Worm (Caenorhabditis elegans): ENCODE measurements around the gene C16D2.3.

The C16D2.3 gene

ce11 chrII:9167730-9168129, 29.8 kb downstream of the C16D2.3 start, which contains the start of gene T23G7.3:
Gene T23G7.3 (minus strand): TSS chrII:9167830.
- TF ChIP-seq sma-3 (GFP tag; optimal IDR thresholded peaks at IDR 0.05) = no peak
- TF ChIP-seq mdl-1 (tag; optimal IDR thresholded peaks at IDR 0.05) = no peak
- TF ChIP-seq peb-1 (tag; optimal IDR thresholded peaks at IDR 0.05) = no peak
- TF ChIP-seq lin-39 (tag; optimal IDR thresholded peaks at IDR 0.05) = no peak
- TF ChIP-seq nhr-25 (tag; optimal IDR thresholded peaks at IDR 0.05) = no peak
- TF ChIP-seq gmeb-1 (tag; optimal IDR thresholded peaks at IDR 0.05) = no peak
- TF ChIP-seq nhr-12 (tag; optimal IDR thresholded peaks at IDR 0.05) = no peak
- TF ChIP-seq nhr-10 (tag; optimal IDR thresholded peaks at IDR 0.05) = no peak
- TF ChIP-seq ceh-16 (tag; optimal IDR thresholded peaks at IDR 0.05) = no peak
- TF ChIP-seq nhr-21 (tag; optimal IDR thresholded peaks at IDR 0.05) = no peak
- TF ChIP-seq snpc-4 (tag; optimal IDR thresholded peaks at IDR 0.05) = no peak
- TF ChIP-seq nhr-237 (tag; optimal IDR thresholded peaks at IDR 0.05) = no peak
- no peak for TF ChIP-seq lsy-2 (tag; optimal IDR thresholded peaks at IDR 0.05)
- TF ChIP-seq dmd-4 (tag; optimal IDR thresholded peaks at IDR 0.05) = no peak
- TF ChIP-seq elt-1 (tag; optimal IDR thresholded peaks at IDR 0.05) = no peak
- no peak for TF ChIP-seq zag-1 (tag; optimal IDR thresholded peaks at IDR 0.05)

DNA sequence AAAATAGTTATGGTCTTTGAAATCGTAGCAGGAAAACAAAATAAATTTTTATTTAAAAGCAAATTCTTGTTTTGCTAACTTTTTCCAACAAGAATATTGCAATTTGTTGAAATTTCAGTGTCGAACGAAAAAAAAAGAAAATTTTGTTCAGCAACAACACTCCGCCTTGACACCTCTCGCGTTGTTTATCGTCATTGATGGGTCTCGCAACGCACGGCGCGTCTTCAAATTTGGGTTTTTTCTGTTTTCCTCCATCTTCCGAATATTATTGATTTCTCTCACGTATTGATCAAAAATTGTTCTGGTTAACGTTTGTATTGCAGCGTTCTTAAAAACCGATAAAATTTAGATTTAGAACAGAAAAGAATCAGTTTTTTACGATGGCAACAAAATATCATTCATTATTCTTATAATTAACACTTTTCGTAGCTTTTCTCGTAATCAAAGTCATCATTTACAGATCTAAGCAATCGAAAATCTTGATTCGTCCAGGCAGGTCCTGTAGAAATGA, 31.6 kb downstream of the C16D2.3 start, which contains the start of gene dpl-1:
dpl-1 (plus strand) TSS at position 461 of the 511 bp plus-strand sequence.
- TF ChIP-seq mdl-1 (tag; optimal IDR thresholded peaks at IDR 0.05) (no peak), nhr-129 (tag; optimal IDR thresholded peaks at IDR 0.05) (peak; percentile 35), lsy-2 (tag; optimal IDR thresholded peaks at IDR 0.05) (peak in 1 of 2 experiments; percentile 68), nhr-11 (tag; optimal IDR thresholded peaks at IDR 0.05) (no peak), ceh-82 (tag; optimal IDR thresholded peaks at IDR 0.05) (no peak), gmeb-1 (tag; optimal IDR thresholded peaks at IDR 0.05) (peak; percentile 76), mbf-1 (tag; optimal IDR thresholded peaks at IDR 0.05) (no peak), C34F6.9 (tag; optimal IDR thresholded peaks at IDR 0.05) (peak; percentile 60), lin-13 (GFP tag; optimal IDR thresholded peaks at IDR 0.05) (peak; percentile 9)

ce11 chrII:9170048-9170447, 32.1 kb downstream of the C16D2.3 start:
- TF ChIP-seq elt-3 (tag; optimal IDR thresholded peaks at IDR 0.05) (no peak), blmp-1 (tag; optimal IDR thresholded peaks at IDR 0.05; ENCODE audit: insufficient read depth) (no peak), lsy-2 (tag; optimal IDR thresholded peaks at IDR 0.05) (no peak), nhr-25 (tag; optimal IDR thresholded peaks at IDR 0.05) (peak; percentile 88)

DNA sequence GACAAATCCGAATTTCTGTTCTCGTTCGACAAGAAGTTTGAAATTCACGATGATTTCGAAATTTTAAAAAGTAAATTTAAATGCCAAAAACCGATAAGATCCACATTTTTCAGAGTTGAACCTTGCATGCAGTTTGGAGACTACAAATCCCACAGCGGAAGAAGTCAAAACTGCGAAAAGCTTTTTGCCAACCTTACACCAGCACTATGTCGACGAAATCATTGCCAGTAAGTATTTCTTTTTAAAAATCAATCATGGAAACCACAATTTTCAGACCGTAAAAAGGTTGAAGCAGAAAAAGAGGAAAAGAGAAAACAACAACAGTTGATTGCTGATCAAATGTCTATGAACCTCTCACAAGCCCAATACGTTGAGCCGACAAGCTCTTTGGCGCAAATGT, 32.9 kb downstream of the C16D2.3 start:
- no peak for TF ChIP-seq Y55F3AM.14 (GFP tag; optimal IDR thresholded peaks at IDR 0.05)
- no peak for TF ChIP-seq ztf-4 (tag; optimal IDR thresholded peaks at IDR 0.05)

DNA sequence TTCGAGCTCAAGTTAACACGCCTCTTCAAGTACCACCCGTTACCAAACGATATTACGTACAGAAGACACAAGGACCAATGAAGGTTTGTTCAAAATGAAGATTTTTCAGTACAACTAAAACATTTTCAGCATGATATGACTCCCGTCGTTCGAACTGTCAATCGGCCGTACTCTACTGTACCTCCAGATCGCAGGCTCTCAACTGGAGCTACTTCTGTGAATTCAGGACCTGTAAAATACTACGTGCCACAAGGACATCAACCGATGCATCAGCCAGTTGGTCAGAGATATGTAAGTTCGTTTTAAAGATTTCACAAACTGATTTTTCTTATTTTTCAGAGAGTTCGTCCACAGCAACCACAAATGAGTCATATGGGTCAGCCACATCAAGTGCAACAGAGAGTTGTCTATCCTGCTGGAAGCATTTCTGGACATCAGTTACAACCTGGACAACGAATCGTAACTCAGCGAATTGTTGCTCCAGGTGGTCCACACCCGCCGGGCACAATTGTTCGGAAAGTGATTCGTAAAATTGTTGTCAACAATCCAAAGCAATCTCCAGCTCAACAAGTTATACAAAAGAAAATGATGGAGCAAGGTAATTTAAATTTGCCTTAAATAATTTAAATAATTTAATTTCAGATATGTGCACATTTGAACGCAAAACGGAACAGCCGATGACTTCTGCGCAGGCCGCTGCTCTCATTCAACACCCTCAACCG, 33.7 kb downstream of the C16D2.3 start:
- TF ChIP-seq peb-1 (tag; optimal IDR thresholded peaks at IDR 0.05) (no peak), skn-1 (tag; optimal IDR thresholded peaks at IDR 0.05) (no peak), mab-5 (tag; optimal IDR thresholded peaks at IDR 0.05) (no peak), nhr-10 (tag; optimal IDR thresholded peaks at IDR 0.05) (no peak), ZK546.5 (tag; optimal IDR thresholded peaks at IDR 0.05) (no peak), R02D3.7 (tag; optimal IDR thresholded peaks at IDR 0.05) (no peak), mdl-1 (tag; optimal IDR thresholded peaks at IDR 0.05) (no peak), unc-55 (GFP tag; optimal IDR thresholded peaks at IDR 0.05) (no peak), fos-1 (tag; optimal IDR thresholded peaks at IDR 0.05) (no peak)

ce11 chrII:9172849-9173248, 34.9 kb downstream of the C16D2.3 start, which contains the start of gene T23G7.2:
Gene T23G7.2 (minus strand): TSS chrII:9172949.
- TF ChIP-seq zag-1 (tag; optimal IDR thresholded peaks at IDR 0.05) (no peak), unc-55 (GFP tag; optimal IDR thresholded peaks at IDR 0.05) (no peak), nhr-21 (tag; optimal IDR thresholded peaks at IDR 0.05) (no peak), nhr-11 (tag; optimal IDR thresholded peaks at IDR 0.05) (no peak), F13H6.1 (tag; optimal IDR thresholded peaks at IDR 0.05) (no peak), mab-5 (tag; optimal IDR thresholded peaks at IDR 0.05) (no peak)
